Worm (Caenorhabditis elegans) whole organism, young adult: ENCODE results near the gene snfc-5.

Experiments used
- B0336.3 ChIP-seq: fragments of 200-800 bp; sonication (Bioruptor generic); IDR thresholded peaks from 2 replicates; pipeline ENCODE4 v1.3.6; 2022; ENCODE audit warnings: missing genetic modification characterization, missing compliant biosample characterization
- F23B12.7 ChIP-seq: sonication (generic microtip); optimal IDR thresholded peaks from 2 replicates; lab custom pipeline; 2017; ENCODE audit warnings: missing genetic modification characterization, mild to moderate bottlenecking, missing compliant biosample characterization, antibody characterized with exemption, moderate library complexity; ENCODE audit not compliant: insufficient read depth
- T07F8.4 ChIP-seq: sonication (generic microtip); optimal IDR thresholded peaks from 2 replicates; lab custom pipeline; 2016; ENCODE audit warnings: mild to moderate bottlenecking, missing genetic modification characterization, moderate library complexity, missing compliant biosample characterization
- Y79H2A.3 ChIP-seq: fragments of 200-800 bp; sonication (Bioruptor generic); conservative IDR thresholded peaks from 2 replicates; pipeline ENCODE4 v1.3.6; 2022; ENCODE audit warnings: missing genetic modification reagents, missing genetic modification characterization, missing compliant biosample characterization
- lin-35 ChIP-seq, 3 experiments: fragments of 150-350 bp in 2 of 3; sonication (generic microtip) in 1 of 3; optimal IDR thresholded peaks; 2 replicates each; lab custom pipeline; 2014 to 2018; ENCODE audit warnings: missing biosample characterization in 3 of 3, missing genetic modification characterization in 3 of 3, missing genetic modification reagents in 3 of 3
- mcd-1 ChIP-seq: fragments of 200-800 bp; sonication (Bioruptor generic); IDR thresholded peaks from 2 replicates; pipeline ENCODE4 v1.3.6; 2022; ENCODE audit warnings: missing genetic modification reagents, missing genetic modification characterization, missing compliant biosample characterization
- nfya-1 ChIP-seq: sonication (generic microtip); optimal IDR thresholded peaks from 2 replicates; lab custom pipeline; 2017; ENCODE audit warnings: antibody characterized with exemption, missing compliant biosample characterization, missing genetic modification characterization, borderline replicate concordance; ENCODE audit not compliant: insufficient read depth
- nfya-2 ChIP-seq: fragments of 200-800 bp; sonication (Bioruptor generic); IDR thresholded peaks from 2 replicates; pipeline ENCODE4 v1.3.6; 2022; ENCODE audit warnings: missing genetic modification reagents, missing genetic modification characterization, missing compliant biosample characterization
- pha-4 ChIP-seq: fragments of 150-350 bp; sonication (generic microtip); optimal IDR thresholded peaks from 2 replicates; lab custom pipeline; 2014; ENCODE audit warnings: missing biosample characterization, missing genetic modification reagents, missing genetic modification characterization

- no peak for TF ChIP-seq pha-4
- TF ChIP-seq F23B12.7 (tag; lab: Kevin White, UChicago) = no peak
- no peak for TF ChIP-seq T07F8.4 (tag; lab: Kevin White, UChicago)
- TF ChIP-seq nfya-1 (tag; lab: Kevin White, UChicago) = no peak
- TF ChIP-seq lin-35 (GFP tag; optimal IDR thresholded peaks at IDR 0.05; lab: Kevin White, UChicago) = no peak
- TF ChIP-seq Y79H2A.3 (GFP tag; lab: Robert Waterston, UW) = no peak
- no peak for TF ChIP-seq mcd-1
- TF ChIP-seq B0336.3 (GFP tag; lab: Robert Waterston, UW) = no peak
- 0 out of 2 replicates have a peak, but pooled peaks have one; percentile 18 for TF ChIP-seq nfya-2 (GFP tag; lab: Robert Waterston, UW)
These were observed 30.7 kb downstream of the snfc-5 start for ce11 chrIII:4435262-4435661.
